Worm (Caenorhabditis elegans) whole organism, mixed stage, embryonic: Measurements from ENCODE around the gene T20F7.1.
"Not testable (repeated sequence)": the region's sequence is repeated elsewhere in the genome, so short reads cannot be mapped to it uniquely, and the experiment has no call there.

Source experiments
- M03D4.4 ChIP-seq: sonication (generic microtip); optimal IDR thresholded peaks from 2 replicates; lab custom pipeline; 2017; ENCODE audit warnings: mild to moderate bottlenecking, missing genetic modification characterization, missing compliant biosample characterization
- bed-3 ChIP-seq: fragments of 200-800 bp; sonication (Bioruptor generic); optimal IDR thresholded peaks from 3 replicates; lab custom pipeline; 2018; ENCODE audit warnings: mild to moderate bottlenecking, missing genetic modification characterization, moderate library complexity, missing compliant biosample characterization
- blmp-1 ChIP-seq: fragments of 150-350 bp; optimal IDR thresholded peaks from 2 replicates; lab custom pipeline; 2014; ENCODE audit warnings: missing biosample characterization, missing genetic modification characterization
- ceh-43 ChIP-seq: fragments of 200-800 bp; sonication (Bioruptor generic); optimal IDR thresholded peaks from 2 replicates; lab custom pipeline; 2018; ENCODE audit warnings: mild to moderate bottlenecking, missing genetic modification characterization, moderate library complexity, missing compliant biosample characterization
- ceh-83 ChIP-seq: fragments of 200-800 bp; sonication (Bioruptor generic); optimal IDR thresholded peaks from 2 replicates; lab custom pipeline; 2018; ENCODE audit warnings: mild to moderate bottlenecking, missing genetic modification characterization, missing compliant biosample characterization
- ces-1 ChIP-seq: fragments of 150-350 bp; optimal IDR thresholded peaks from 2 replicates; lab custom pipeline; 2014; ENCODE audit warnings: missing biosample characterization, missing genetic modification reagents, missing genetic modification characterization
- cnd-1 ChIP-seq: fragments of 200-800 bp; sonication (Bioruptor generic); optimal IDR thresholded peaks from 2 replicates; lab custom pipeline; 2018; ENCODE audit warnings: mild to moderate bottlenecking, missing genetic modification characterization, missing compliant biosample characterization
- drap-1 ChIP-seq: fragments of 200-800 bp; sonication (Bioruptor generic); optimal IDR thresholded peaks from 3 replicates; lab custom pipeline; 2018; ENCODE audit warnings: mild to moderate bottlenecking, missing genetic modification characterization, missing compliant biosample characterization
- elt-1 ChIP-seq: sonication (generic microtip); optimal IDR thresholded peaks from 2 replicates; lab custom pipeline; 2017; ENCODE audit warnings: missing genetic modification characterization, mild to moderate bottlenecking, missing compliant biosample characterization, antibody characterized with exemption, moderate library complexity, borderline replicate concordance; ENCODE audit not compliant: insufficient read depth
- elt-3 ChIP-seq: fragments of 150-350 bp; optimal IDR thresholded peaks from 2 replicates; lab custom pipeline; 2014; ENCODE audit warnings: missing biosample characterization, missing genetic modification characterization
- flh-1 ChIP-seq: fragments of 200-800 bp; sonication (Bioruptor generic); optimal IDR thresholded peaks from 2 replicates; lab custom pipeline; 2018; ENCODE audit warnings: mild to moderate bottlenecking, missing genetic modification characterization, moderate library complexity, missing compliant biosample characterization
- ham-2 ChIP-seq: fragments of 200-800 bp; sonication (Bioruptor generic); optimal IDR thresholded peaks from 2 replicates; lab custom pipeline; 2018; ENCODE audit warnings: mild to moderate bottlenecking, missing genetic modification characterization, missing compliant biosample characterization
- hlh-1 ChIP-seq: fragments of 150-350 bp; optimal IDR thresholded peaks from 2 replicates; lab custom pipeline; 2014; ENCODE audit warnings: missing biosample characterization, missing genetic modification reagents, missing genetic modification characterization
- lin-13 ChIP-seq: fragments of 150-350 bp; optimal IDR thresholded peaks from 2 replicates; lab custom pipeline; 2014; ENCODE audit warnings: missing biosample characterization, missing genetic modification characterization
- lin-32 ChIP-seq: fragments of 200-800 bp; sonication (Bioruptor generic); optimal IDR thresholded peaks from 2 replicates; lab custom pipeline; 2018; ENCODE audit warnings: mild to moderate bottlenecking, missing genetic modification characterization, missing compliant biosample characterization
- lsy-2 ChIP-seq: fragments of 150-350 bp; optimal IDR thresholded peaks from 2 replicates; lab custom pipeline; 2014; ENCODE audit warnings: missing biosample characterization, missing genetic modification characterization
- mab-5 ChIP-seq: fragments of 150-350 bp; optimal IDR thresholded peaks from 2 replicates; lab custom pipeline; 2014; ENCODE audit warnings: missing biosample characterization, missing genetic modification characterization
- mep-1 ChIP-seq: fragments of 150-350 bp; optimal IDR thresholded peaks from 2 replicates; lab custom pipeline; 2017; ENCODE audit warnings: missing biosample characterization, missing genetic modification reagents, missing genetic modification characterization, inconsistent platforms
- mls-2 ChIP-seq: sonication (generic microtip); optimal IDR thresholded peaks from 2 replicates; lab custom pipeline; 2016; ENCODE audit warnings: mild to moderate bottlenecking, missing genetic modification characterization, moderate library complexity, missing compliant biosample characterization
- nhr-12 ChIP-seq: fragments of 150-350 bp; optimal IDR thresholded peaks from 2 replicates; lab custom pipeline; 2014; ENCODE audit warnings: missing biosample characterization, missing genetic modification characterization
- nhr-2 ChIP-seq: fragments of 150-350 bp; optimal IDR thresholded peaks from 2 replicates; lab custom pipeline; 2014; ENCODE audit warnings: missing biosample characterization, missing genetic modification characterization
- nhr-237 ChIP-seq: fragments of 150-350 bp; optimal IDR thresholded peaks from 2 replicates; lab custom pipeline; 2014; ENCODE audit warnings: missing biosample characterization, missing genetic modification characterization
- nhr-28 ChIP-seq: fragments of 150-350 bp; optimal IDR thresholded peaks from 2 replicates; lab custom pipeline; 2014; ENCODE audit warnings: missing biosample characterization, missing genetic modification characterization
- pha-4 ChIP-seq: fragments of 150-350 bp; optimal IDR thresholded peaks from 2 replicates; lab custom pipeline; 2018; ENCODE audit warnings: missing biosample characterization, missing genetic modification reagents, missing genetic modification characterization
- snpc-4 ChIP-seq: fragments of 150-350 bp; optimal IDR thresholded peaks from 2 replicates; lab custom pipeline; 2014; ENCODE audit warnings: missing biosample characterization, missing genetic modification characterization
- sptf-1 ChIP-seq: sonication (generic microtip); optimal IDR thresholded peaks from 2 replicates; lab custom pipeline; 2017; ENCODE audit warnings: mild to moderate bottlenecking, missing genetic modification characterization, moderate library complexity, missing compliant biosample characterization
- tbx-8 ChIP-seq: fragments of 200-800 bp; sonication (Bioruptor generic); optimal IDR thresholded peaks from 2 replicates; lab custom pipeline; 2018; ENCODE audit warnings: mild to moderate bottlenecking, missing genetic modification characterization, moderate library complexity, missing compliant biosample characterization
- unc-120 ChIP-seq: sonication (generic microtip); optimal IDR thresholded peaks from 2 replicates; lab custom pipeline; 2017; ENCODE audit warnings: missing genetic modification characterization, missing compliant biosample characterization; ENCODE audit not compliant: poor library complexity, severe bottlenecking
- unc-39 ChIP-seq: fragments of 150-350 bp; optimal IDR thresholded peaks from 2 replicates; lab custom pipeline; 2014; ENCODE audit warnings: missing biosample characterization, missing genetic modification characterization
- unc-62 ChIP-seq: fragments of 150-350 bp; optimal IDR thresholded peaks from 2 replicates; lab custom pipeline; 2014; ENCODE audit warnings: missing biosample characterization, missing genetic modification reagents, missing genetic modification characterization
- zip-8 ChIP-seq: fragments of 150-350 bp; optimal IDR thresholded peaks from 2 replicates; lab custom pipeline; 2014; ENCODE audit warnings: missing biosample characterization, missing genetic modification characterization
- ztf-11 ChIP-seq: fragments of 150-350 bp; optimal IDR thresholded peaks from 2 replicates; lab custom pipeline; 2014; ENCODE audit warnings: missing biosample characterization, missing genetic modification characterization

Gene T20F7.1

DNA sequence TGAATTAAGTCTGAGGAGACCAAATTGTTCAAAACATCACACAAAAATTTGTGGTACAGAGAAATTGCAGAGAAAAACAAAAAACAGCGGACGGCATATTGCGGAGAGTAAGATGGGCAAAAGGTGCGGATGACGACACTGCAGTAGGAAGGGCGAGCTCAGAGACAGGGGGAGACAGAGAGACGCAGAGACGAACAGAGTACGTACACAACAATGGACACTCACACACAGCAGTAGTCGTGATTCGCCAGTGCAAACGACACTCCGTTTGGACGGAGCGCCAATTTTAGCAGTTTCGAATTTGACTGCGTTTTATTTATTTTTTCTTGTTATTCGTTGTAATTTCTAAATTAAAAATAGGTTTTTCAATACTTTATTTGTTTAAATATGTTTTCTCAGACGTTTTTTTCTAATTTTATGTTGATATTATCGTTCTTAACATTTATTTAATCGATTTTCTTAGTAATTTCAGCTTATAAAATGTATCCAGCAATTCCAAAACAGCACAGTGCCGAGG lies at the start of gene T20F7.1:
Gene T20F7.1 (plus strand): TSS at position 467 of the 517 bp plus-strand sequence.
- TF ChIP-seq unc-120 (tag; lab: Kevin White, UChicago) (peak; percentile 88), nhr-237 (tag; lab: Kevin White, UChicago) (no peak), cnd-1 (peak; percentile 12), flh-1 (GFP tag; lab: Kevin White, UChicago) (no peak), elt-3 (tag; lab: Kevin White, UChicago) (no peak), hlh-1 (tag; lab: Kevin White, UChicago) (peak; percentile 61), lsy-2 (tag; lab: Kevin White, UChicago) (peak; percentile 16), pha-4 (tag; lab: Kevin White, UChicago) (peak; percentile 76), M03D4.4 (tag; lab: Kevin White, UChicago) (no peak), snpc-4 (tag; lab: Kevin White, UChicago) (no peak), lin-13 (tag; lab: Kevin White, UChicago) (peak; percentile 54), tbx-8 (GFP tag; lab: Kevin White, UChicago) (no peak), mab-5 (tag; lab: Kevin White, UChicago) (no peak), ham-2 (GFP tag; lab: Kevin White, UChicago) (no peak), bed-3 (GFP tag; lab: Kevin White, UChicago) (no peak), mls-2 (tag; lab: Kevin White, UChicago) (peak; percentile 67), mep-1 (tag; lab: Kevin White, UChicago) (peak; percentile 51), nhr-12 (tag; lab: Kevin White, UChicago) (no peak)

DNA sequence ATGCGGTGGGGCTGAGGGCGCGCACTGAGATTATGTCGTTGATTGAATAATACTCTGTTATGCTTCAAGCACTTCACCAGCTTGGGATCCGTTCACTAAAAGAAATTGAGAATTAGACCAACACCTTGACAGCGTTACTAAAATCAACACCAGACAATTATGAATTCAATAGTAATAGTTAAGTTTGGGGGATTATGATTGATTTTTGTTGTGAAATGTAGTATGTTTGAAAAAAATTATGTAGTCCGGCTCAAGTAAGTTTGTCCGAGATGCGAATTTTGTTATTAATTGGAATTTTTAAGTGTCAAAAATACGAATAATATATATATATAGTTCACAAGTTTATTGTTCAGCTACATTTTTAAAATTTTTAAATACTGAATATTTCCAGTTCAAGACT lies 47.4 kb upstream of the T20F7.1 start, which contains the start of gene sto-5:
Gene sto-5 (minus strand): TSS at position 101 of the 400 bp plus-strand sequence.
- TF ChIP-seq nhr-12 (tag; lab: Kevin White, UChicago) (no peak), cnd-1 (no peak), elt-3 (tag; lab: Kevin White, UChicago) (no peak), mep-1 (tag; lab: Kevin White, UChicago) (no peak), elt-1 (no peak), drap-1 (GFP tag; lab: Kevin White, UChicago) (no peak), ztf-11 (no peak), blmp-1 (tag; lab: Kevin White, UChicago) (no peak), ceh-43 (GFP tag; lab: Kevin White, UChicago) (no peak), bed-3 (GFP tag; lab: Kevin White, UChicago) (no peak), ceh-83 (GFP tag; lab: Kevin White, UChicago) (no peak), ces-1 (GFP tag; lab: Kevin White, UChicago) (no peak), lin-32 (GFP tag; lab: Kevin White, UChicago) (no peak), tbx-8 (GFP tag; lab: Kevin White, UChicago) (no peak), lsy-2 (tag; lab: Kevin White, UChicago) (no peak), sptf-1 (tag; lab: Kevin White, UChicago) (no peak), unc-62 (GFP tag; lab: Kevin White, UChicago) (no peak), pha-4 (tag; lab: Kevin White, UChicago) (no peak)
- TF ChIP-seq, all 35 proteins: peak for 0

DNA sequence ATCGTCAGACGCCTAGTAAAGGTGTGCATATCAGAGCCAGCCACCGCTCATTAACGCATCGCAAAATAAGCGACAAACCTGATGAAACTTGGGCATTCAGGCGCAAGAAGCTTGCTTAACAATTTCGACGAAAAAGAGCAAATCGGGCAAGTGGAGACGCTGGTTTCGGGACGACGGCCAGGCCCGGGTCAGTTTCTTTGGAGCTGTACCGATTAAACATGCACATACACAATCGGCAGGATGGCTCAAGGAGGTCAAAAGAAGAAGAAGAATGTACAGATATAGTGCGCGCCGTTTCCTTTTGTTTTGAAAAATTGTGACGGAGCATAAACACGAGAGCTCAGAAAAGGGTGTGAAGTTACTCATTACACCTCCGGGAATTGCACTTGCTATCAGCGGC lies 46.2 kb upstream of the T20F7.1 start:
- TF ChIP-seq mep-1 (tag; lab: Kevin White, UChicago) = no peak
- TF ChIP-seq lsy-2 (tag; lab: Kevin White, UChicago) = no peak
- TF ChIP-seq nhr-12 (tag; lab: Kevin White, UChicago) = no peak
- TF ChIP-seq nhr-28 = no peak
- no peak for TF ChIP-seq nhr-2 (tag; lab: Kevin White, UChicago)
- TF ChIP-seq elt-1 = no peak
- TF ChIP-seq mls-2 (tag; lab: Kevin White, UChicago) = no peak
- no peak for TF ChIP-seq blmp-1 (tag; lab: Kevin White, UChicago)
- no peak for TF ChIP-seq lin-13 (tag; lab: Kevin White, UChicago)
- no peak for TF ChIP-seq zip-8
- TF ChIP-seq unc-39 = no peak
- no peak for TF ChIP-seq ceh-83 (GFP tag; lab: Kevin White, UChicago)
- TF ChIP-seq drap-1 (GFP tag; lab: Kevin White, UChicago) = no peak
- TF ChIP-seq unc-120 (tag; lab: Kevin White, UChicago) = no peak
- no peak for TF ChIP-seq sptf-1 (tag; lab: Kevin White, UChicago)

DNA sequence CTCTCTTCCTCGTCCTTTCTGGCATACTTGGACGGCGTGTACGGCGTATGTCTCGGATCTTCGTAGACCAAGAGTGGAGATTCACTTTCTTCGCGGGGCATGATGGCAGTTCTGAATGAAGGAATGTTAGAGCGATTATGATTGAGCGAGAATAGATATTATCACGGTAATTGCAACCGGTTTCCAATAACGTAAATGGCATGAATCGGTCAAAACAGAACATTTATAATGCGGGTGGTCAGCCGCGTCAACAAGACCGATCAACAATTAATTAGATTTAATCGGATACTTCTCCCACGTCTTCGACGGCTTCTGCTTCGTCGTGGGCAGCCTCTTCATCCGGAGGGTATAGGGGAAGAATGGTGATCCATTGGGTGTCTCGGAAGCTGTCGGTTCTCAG lies 38.0 kb upstream of the T20F7.1 start, which contains the start of gene F41G4.13:
Gene F41G4.13 (minus strand): TSS at position 101 of the 400 bp plus-strand sequence.
- not testable (repeated sequence) for TF ChIP-seq blmp-1 (tag; lab: Kevin White, UChicago); mep-1 (tag; lab: Kevin White, UChicago); nhr-28
